Worm (Caenorhabditis elegans) whole organism, L4 larva: Measurements from ENCODE around the gene cpt-2.

ENCODE experiments used
- F26F4.8 ChIP-seq: fragments of 200-800 bp; sonication (Bioruptor generic); conservative IDR thresholded peaks from 2 replicates; pipeline ENCODE4 v1.3.6; 2022; ENCODE audit warnings: missing genetic modification characterization, missing compliant biosample characterization
- ama-1 ChIP-seq: fragments of 150-350 bp; optimal IDR thresholded peaks from 2 replicates; lab custom pipeline; 2014; ENCODE audit warnings: inconsistent platforms, mixed read lengths
- daf-8 ChIP-seq: fragments of 200-800 bp; sonication (Bioruptor generic); IDR thresholded peaks from 2 replicates; pipeline ENCODE4 v1.3.6; 2022; ENCODE audit warnings: missing genetic modification characterization, missing compliant biosample characterization
- lin-13 ChIP-seq: fragments of 150-350 bp; optimal IDR thresholded peaks from 2 replicates; lab custom pipeline; 2014; ENCODE audit warnings: missing biosample characterization, missing genetic modification reagents, missing genetic modification characterization
- lin-15B ChIP-seq: fragments of 150-350 bp; sonication (generic microtip); optimal IDR thresholded peaks from 3 replicates; lab custom pipeline; 2014; ENCODE audit warnings: missing biosample characterization, missing genetic modification characterization
- lin-38 ChIP-seq: fragments of 200-800 bp; sonication (Bioruptor generic); IDR thresholded peaks from 2 replicates; pipeline ENCODE4 v1.3.6; 2022; ENCODE audit warnings: missing genetic modification reagents, missing genetic modification characterization, missing compliant biosample characterization
- mxl-3 ChIP-seq: fragments of 200-800 bp; sonication (Bioruptor generic); optimal IDR thresholded peaks from 2 replicates; lab custom pipeline; 2018; ENCODE audit warnings: mild to moderate bottlenecking, missing genetic modification characterization, missing compliant biosample characterization
- nhr-41 ChIP-seq: fragments of 200-800 bp; sonication (Bioruptor generic); IDR thresholded peaks from 2 replicates; pipeline ENCODE4 v1.3.6; 2022; ENCODE audit warnings: missing genetic modification reagents, missing genetic modification characterization, missing compliant biosample characterization
- nhr-76 ChIP-seq: fragments of 150-350 bp; optimal IDR thresholded peaks from 2 replicates; lab custom pipeline; 2014; ENCODE audit warnings: missing biosample characterization, missing genetic modification characterization
- saeg-2 ChIP-seq: fragments of 200-800 bp; sonication (Bioruptor generic); IDR thresholded peaks from 2 replicates; pipeline ENCODE4 v1.3.6; 2022; ENCODE audit warnings: missing genetic modification reagents, missing genetic modification characterization, missing compliant biosample characterization
- snpc-1.2 ChIP-seq: fragments of 200-800 bp; sonication (Bioruptor generic); IDR thresholded peaks from 2 replicates; pipeline ENCODE4 v1.3.6; 2022; ENCODE audit warnings: missing genetic modification reagents, missing genetic modification characterization, missing compliant biosample characterization
- spr-1 ChIP-seq: sonication (generic microtip); optimal IDR thresholded peaks from 2 replicates; lab custom pipeline; 2016; ENCODE audit warnings: mild to moderate bottlenecking, missing genetic modification characterization, missing compliant biosample characterization

DNA sequence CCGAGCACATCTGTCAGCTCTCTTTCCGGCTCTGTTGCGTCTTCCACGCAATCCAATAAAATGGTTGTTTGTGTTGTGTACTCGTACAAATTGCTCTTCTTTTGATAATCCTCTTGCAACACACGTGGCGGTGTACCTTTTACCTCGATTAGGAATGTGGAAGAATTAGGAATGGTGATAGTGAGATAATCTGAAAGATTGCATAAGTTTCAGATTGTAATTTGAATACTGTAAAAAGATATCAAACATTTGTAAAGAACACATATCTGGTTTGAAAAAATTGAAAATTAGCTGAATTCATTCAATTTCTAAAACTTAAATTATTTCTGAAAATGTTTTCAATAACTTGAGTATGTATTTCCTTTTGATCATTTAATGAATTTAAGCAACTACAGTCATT lies 14.6 kb upstream of the cpt-2 start, which contains the start of gene C08F8.6:
- TF ChIP-seq spr-1 (no peak), snpc-1.2 (no peak), daf-8 (GFP tag; lab: Robert Waterston, UW) (no peak), mxl-3 (GFP tag; lab: Kevin White, UChicago) (no peak), ama-1 (no peak), lin-38 (GFP tag; lab: Robert Waterston, UW) (no peak), lin-13 (GFP tag; lab: Kevin White, UChicago) (no peak), lin-15B (no peak), nhr-76 (tag; lab: Kevin White, UChicago) (no peak), nhr-41 (no peak), saeg-2 (GFP tag; lab: Robert Waterston, UW) (no peak), F26F4.8 (GFP tag; lab: Robert Waterston, UW) (no peak)
